Worm (Caenorhabditis elegans): ENCODE data around the gene kin-15.

DNA sequence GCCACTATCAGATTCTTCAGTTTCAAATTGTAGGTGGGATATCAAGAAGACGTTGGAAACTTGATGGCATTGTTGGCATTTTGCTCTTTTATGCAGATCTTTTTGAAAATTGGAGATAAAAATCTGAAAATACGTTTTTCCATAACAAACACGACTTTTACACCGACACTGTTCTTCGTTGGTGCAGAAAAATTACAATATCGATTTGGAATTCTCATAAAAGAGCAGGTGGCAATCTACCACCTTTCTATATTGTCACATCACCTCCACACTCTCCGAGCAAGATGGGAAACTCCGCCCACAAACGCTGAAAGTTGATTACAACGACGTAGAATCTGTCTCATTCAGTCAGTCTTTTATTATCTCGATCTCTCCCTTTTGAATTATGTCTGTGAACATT lies 26.0 kb downstream of the kin-15 start, which contains the start of gene arrd-2:
- TF ChIP-seq skn-1 (tag; optimal IDR thresholded peaks at IDR 0.05) (no peak), unc-62 (GFP tag; optimal IDR thresholded peaks at IDR 0.05) (no peak), pqm-1 (tag; optimal IDR thresholded peaks at IDR 0.05) (no peak)

Measured in whole organism, L3 larva.